Worm (Caenorhabditis elegans) whole organism, L4/young adult: ENCODE measurements around the gene C13E3.1.

Source experiments
- W03F9.2 ChIP-seq: fragments of 150-350 bp; optimal IDR thresholded peaks from 2 replicates; lab custom pipeline; 2014; ENCODE audit warnings: missing biosample characterization, missing genetic modification characterization
- dao-5 ChIP-seq: sonication (generic microtip); optimal IDR thresholded peaks from 2 replicates; lab custom pipeline; 2016; ENCODE audit warnings: missing genotype, missing genetic modification characterization, moderate library complexity, missing compliant biosample characterization
- him-1 ChIP-seq: sonication (generic microtip); optimal IDR thresholded peaks from 2 replicates; lab custom pipeline; 2016; ENCODE audit warnings: missing genotype, missing genetic modification reagents, missing genetic modification characterization, missing compliant biosample characterization

- TF ChIP-seq him-1 (tag; lab: Kevin White, UChicago) (no peak), W03F9.2 (tag; lab: Kevin White, UChicago) (no peak), dao-5 (tag; lab: Kevin White, UChicago) (no peak)
Measured at ce11 chrX:8891393-8891953, 1.4 kb upstream of the C13E3.1 start.
